Fruit fly (Drosophila melanogaster): Measurements from ENCODE around the gene CG17597.
A peak's percentile ranks its signal among the peaks of the same experiment; 100 is the strongest.

Gene CG17597

DNA sequence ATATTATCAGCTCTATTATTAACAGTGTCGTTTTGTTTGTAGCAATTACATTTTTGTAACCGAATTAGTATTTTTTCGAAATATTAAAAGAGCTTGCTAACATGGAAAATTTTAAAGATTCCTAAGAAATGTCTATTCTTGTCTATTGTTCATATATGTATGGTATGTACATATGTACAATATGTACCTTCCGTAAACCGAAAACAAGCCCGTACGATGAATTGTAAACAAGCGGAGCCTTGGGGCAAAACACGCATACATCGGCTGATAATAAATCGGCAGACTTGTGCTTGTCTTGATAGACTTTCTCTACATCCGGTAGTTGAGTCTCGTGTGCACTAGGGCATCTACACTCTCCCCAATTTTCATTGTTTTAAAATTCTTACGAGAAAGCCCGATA is 8.1 kb downstream of the CG17597 start (continued):
- TF ChIP-seq CrebB (tag; optimal IDR thresholded peaks at IDR 0.05) (peak; percentile 57), CG1529 (GFP tag; optimal IDR thresholded peaks at IDR 0.05) (peak; percentile 66), bab2 (GFP tag; optimal IDR thresholded peaks at IDR 0.05) (peak; percentile 60), CG12659 (GFP tag; optimal IDR thresholded peaks at IDR 0.05) (peak; percentile 4), CG4707 (GFP tag; optimal IDR thresholded peaks at IDR 0.05) (peak; percentile 69), gro (GFP tag; optimal IDR thresholded peaks at IDR 0.05) (no peak), mirr (GFP tag; optimal IDR thresholded peaks at IDR 0.05) (peak; percentile 76), Mrtf (GFP tag; IDR thresholded peaks at IDR 0.05) (peak; percentile 60; the same call in 1 of the 3 replicates), H15 (GFP tag; IDR thresholded peaks at IDR 0.05) (0 out of 3 replicates have a peak, but pooled peaks have one; percentile 26), CG11247 (GFP tag; IDR thresholded peaks at IDR 0.05) (peak; percentile 29; the same call in 1 of the 2 replicates), CG15696 (tag; optimal IDR thresholded peaks at IDR 0.05) (peak; percentile 77), CG1832 (GFP tag; optimal IDR thresholded peaks at IDR 0.05) (no peak), CG17568 (GFP tag; optimal IDR thresholded peaks at IDR 0.05) (peak; percentile 27), Six4 (GFP tag; optimal IDR thresholded peaks at IDR 0.05) (peak; percentile 4), CG31441 (GFP tag; IDR thresholded peaks at IDR 0.05) (peak; percentile 27; the same call in 1 of the 2 replicates), CG12071 (GFP tag; optimal IDR thresholded peaks at IDR 0.05) (peak; percentile 60), CG9727 (GFP tag; optimal IDR thresholded peaks at IDR 0.05) (peak; percentile 35), vvl (GFP tag; IDR thresholded peaks at IDR 0.05) (no peak), CG10654 (GFP tag; optimal IDR thresholded peaks at IDR 0.05) (peak; percentile 44), unpg (GFP tag; optimal IDR thresholded peaks at IDR 0.05) (peak; percentile 54), CG4424 (GFP tag; optimal IDR thresholded peaks at IDR 0.05) (peak; percentile 22), CG1603 (tag; optimal IDR thresholded peaks at IDR 0.05) (peak; percentile 38), gsb-n (tag; optimal IDR thresholded peaks at IDR 0.05) (peak; percentile 48), B-H1 (GFP tag; IDR thresholded peaks at IDR 0.05) (no peak), tio (GFP tag; optimal IDR thresholded peaks at IDR 0.05) (peak; percentile 3), CG31365 (tag; optimal IDR thresholded peaks at IDR 0.05) (no peak), CG1602 (GFP tag; optimal IDR thresholded peaks at IDR 0.05) (peak; percentile 24), CG43689 (GFP tag; IDR thresholded peaks at IDR 0.05) (0 out of 2 replicates have a peak, but pooled peaks have one; percentile 23), chm (GFP tag; IDR thresholded peaks at IDR 0.05) (peak; percentile 42; the same call in 1 of the 2 replicates), CG14014 (GFP tag; IDR thresholded peaks at IDR 0.05) (peak; percentile 72; the same call in 1 of the 2 replicates), sqz (GFP tag; optimal IDR thresholded peaks at IDR 0.05) (peak; percentile 49), CG15601 (tag; optimal IDR thresholded peaks at IDR 0.05) (peak; percentile 78), CG4854 (GFP tag; optimal IDR thresholded peaks at IDR 0.05) (no peak), ttk (GFP tag; IDR thresholded peaks at IDR 0.05) (no peak), Awh (GFP tag; IDR thresholded peaks at IDR 0.05) (peak; percentile 78; the same call in 1 of the 2 replicates), Nf-YC (tag; optimal IDR thresholded peaks at IDR 0.05) (no peak), CG7556 (GFP tag; optimal IDR thresholded peaks at IDR 0.05) (peak; percentile 37), CG6813 (GFP tag; optimal IDR thresholded peaks at IDR 0.05) (peak; percentile 80), Vsx1 (GFP tag; optimal IDR thresholded peaks at IDR 0.05) (peak; percentile 58), HLHmδ (GFP tag; optimal IDR thresholded peaks at IDR 0.05) (peak; percentile 74), Ets65A (GFP tag) (no peak), pnt (GFP tag; optimal IDR thresholded peaks at IDR 0.05) (peak; percentile 25), bsh (GFP tag; optimal IDR thresholded peaks at IDR 0.05) (peak in 1 of 2 experiments; percentile 79), onecut (GFP tag; IDR thresholded peaks at IDR 0.05) (peak; percentile 68), CG11504 (tag; optimal IDR thresholded peaks at IDR 0.05) (peak; percentile 36), CG12942 (GFP tag; optimal IDR thresholded peaks at IDR 0.05) (peak; percentile 9), zf30C (GFP tag; optimal IDR thresholded peaks at IDR 0.05) (no peak), CG16863 (GFP tag; optimal IDR thresholded peaks at IDR 0.05) (peak; percentile 6), CG6683 (GFP tag; optimal IDR thresholded peaks at IDR 0.05) (peak; percentile 26), dpn (GFP tag; optimal IDR thresholded peaks at IDR 0.05) (peak in 1 of 2 experiments; percentile 18)

Measured in whole organism, embryonic.